Worm (Caenorhabditis elegans) whole organism, early embryonic: ENCODE data around the gene npr-3.

Source experiments
- B0310.2 ChIP-seq: sonication (generic microtip); optimal IDR thresholded peaks from 2 replicates; lab custom pipeline; 2016; ENCODE audit warnings: mild to moderate bottlenecking, missing genetic modification characterization, missing compliant biosample characterization
- F13C5.2 ChIP-seq: sonication (generic microtip); optimal IDR thresholded peaks from 2 replicates; lab custom pipeline; 2017; ENCODE audit warnings: mild to moderate bottlenecking, missing genetic modification characterization, inconsistent platforms, missing compliant biosample characterization
- aly-1 ChIP-seq: sonication (generic microtip); optimal IDR thresholded peaks from 2 replicates; lab custom pipeline; 2016; ENCODE audit warnings: missing genetic modification characterization, missing compliant biosample characterization
- ama-1 ChIP-seq: fragments of 150-350 bp; optimal IDR thresholded peaks from 2 replicates; lab custom pipeline; 2014
- ceh-13 ChIP-seq: fragments of 200-800 bp; sonication (Bioruptor generic); optimal IDR thresholded peaks from 2 replicates; lab custom pipeline; 2018; ENCODE audit warnings: mild to moderate bottlenecking, missing genetic modification characterization, missing compliant biosample characterization
- ceh-36 ChIP-seq: sonication (generic microtip); optimal IDR thresholded peaks from 2 replicates; lab custom pipeline; 2016; ENCODE audit warnings: missing genetic modification characterization, inconsistent platforms, missing compliant biosample characterization
- ets-7 ChIP-seq: sonication (generic microtip); optimal IDR thresholded peaks from 2 replicates; lab custom pipeline; 2016; ENCODE audit warnings: missing genotype, missing genetic modification characterization, missing compliant biosample characterization
- flt-1 ChIP-seq: fragments of 200-800 bp; sonication (Bioruptor generic); IDR thresholded peaks from 2 replicates; pipeline ENCODE4 v1.3.6; 2022; ENCODE audit warnings: missing genetic modification characterization, missing compliant biosample characterization
- hmbx-1 ChIP-seq: sonication (generic microtip); optimal IDR thresholded peaks from 2 replicates; lab custom pipeline; 2016; ENCODE audit warnings: mild to moderate bottlenecking, missing genetic modification characterization, missing compliant biosample characterization
- hmg-4 ChIP-seq: fragments of 200-800 bp; sonication (Bioruptor generic); optimal IDR thresholded peaks from 2 replicates; lab custom pipeline; 2018; ENCODE audit warnings: mild to moderate bottlenecking, missing genetic modification characterization, missing compliant biosample characterization
- hnd-1 ChIP-seq: sonication (generic microtip); optimal IDR thresholded peaks from 2 replicates; lab custom pipeline; 2016; ENCODE audit warnings: missing genetic modification characterization, missing compliant biosample characterization
- pes-1 ChIP-seq: fragments of 200-800 bp; sonication (Bioruptor generic); IDR thresholded peaks from 2 replicates; pipeline ENCODE4 v1.3.6; 2022; ENCODE audit warnings: missing genetic modification reagents, missing genetic modification characterization, missing compliant biosample characterization
- scrt-1 ChIP-seq: fragments of 200-800 bp; sonication (Bioruptor generic); IDR thresholded peaks from 2 replicates; pipeline ENCODE4 v1.3.6; 2022; ENCODE audit warnings: missing genetic modification characterization, missing compliant biosample characterization
- sea-1 ChIP-seq: fragments of 200-800 bp; sonication (Bioruptor generic); conservative IDR thresholded peaks from 2 replicates; pipeline ENCODE4 v1.3.6; 2022; ENCODE audit warnings: missing genetic modification characterization, missing compliant biosample characterization
- tbx-11 ChIP-seq: fragments of 200-800 bp; sonication (Bioruptor generic); IDR thresholded peaks from 2 replicates; pipeline ENCODE4 v1.3.6; 2022; ENCODE audit warnings: missing genetic modification characterization, missing compliant biosample characterization
- tbx-37 ChIP-seq: fragments of 200-800 bp; sonication (Bioruptor generic); conservative IDR thresholded peaks from 2 replicates; pipeline ENCODE4 v1.3.6; 2022; ENCODE audit warnings: missing genetic modification reagents, missing genetic modification characterization, missing compliant biosample characterization
- tra-4 ChIP-seq: sonication (generic microtip); optimal IDR thresholded peaks from 2 replicates; lab custom pipeline; 2017; ENCODE audit warnings: missing genetic modification characterization, missing compliant biosample characterization

The npr-3 gene

ce11 chrIV:11504416-11504815 lies 44.6 kb downstream of the npr-3 start, which contains the start of gene twk-25:
twk-25 (plus strand) TSS chrIV:11504716.
- no peak for TF ChIP-seq ets-7
- no peak for TF ChIP-seq ama-1
- no peak for TF ChIP-seq B0310.2 (tag; lab: Kevin White, UChicago)
- TF ChIP-seq hmbx-1: no peak
- no peak for TF ChIP-seq aly-1 (tag; lab: Kevin White, UChicago)
- no peak for TF ChIP-seq ceh-13 (GFP tag; lab: Kevin White, UChicago)
- no peak for TF ChIP-seq F13C5.2 (tag; lab: Kevin White, UChicago)
- no peak for TF ChIP-seq tbx-37 (GFP tag; lab: Robert Waterston, UW)
- no peak for TF ChIP-seq pes-1 (GFP tag; lab: Robert Waterston, UW)
- TF ChIP-seq sea-1 (GFP tag; lab: Robert Waterston, UW): no peak
- TF ChIP-seq hmg-4 (GFP tag; lab: Kevin White, UChicago): no peak
- TF ChIP-seq ceh-36 (tag; lab: Kevin White, UChicago): no peak
- no peak for TF ChIP-seq tbx-11 (GFP tag; lab: Robert Waterston, UW)
- no peak for TF ChIP-seq flt-1 (GFP tag; lab: Robert Waterston, UW)
- no peak for TF ChIP-seq tra-4
- TF ChIP-seq hnd-1 (tag; lab: Kevin White, UChicago): no peak
- TF ChIP-seq scrt-1 (GFP tag; lab: Robert Waterston, UW): no peak

DNA sequence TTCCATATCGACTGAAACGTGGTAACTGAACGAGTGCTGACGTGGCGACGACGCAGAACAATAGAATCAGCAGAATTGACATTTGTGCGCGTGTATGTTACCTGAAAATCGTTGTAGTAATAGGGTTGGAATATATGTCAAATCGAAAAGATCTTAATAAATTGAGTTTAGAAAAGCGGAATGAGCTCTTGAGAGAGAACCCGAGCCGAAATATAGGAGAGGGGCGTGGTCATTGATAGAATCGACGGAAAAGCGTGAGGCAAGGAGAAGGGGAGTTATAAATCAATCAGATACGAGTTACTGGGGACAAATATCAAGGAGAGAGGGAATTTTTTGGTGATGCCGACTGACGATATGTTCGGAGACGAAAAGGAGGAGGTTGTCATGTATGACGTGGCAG lies 50.9 kb downstream of the npr-3 start, which contains the start of gene M04B2.6:
Gene M04B2.6, minus strand, starts transcription at position 101 of the 400 bp plus-strand sequence.
- TF ChIP-seq flt-1 (GFP tag; lab: Robert Waterston, UW) (no peak), B0310.2 (tag; lab: Kevin White, UChicago) (no peak), ceh-13 (GFP tag; lab: Kevin White, UChicago) (no peak), ets-7 (no peak), pes-1 (GFP tag; lab: Robert Waterston, UW) (no peak), ama-1 (no peak), ceh-36 (tag; lab: Kevin White, UChicago) (no peak), tra-4 (no peak), scrt-1 (GFP tag; lab: Robert Waterston, UW) (no peak), tbx-37 (GFP tag; lab: Robert Waterston, UW) (no peak), tbx-11 (GFP tag; lab: Robert Waterston, UW) (no peak), sea-1 (GFP tag; lab: Robert Waterston, UW) (no peak), hmg-4 (GFP tag; lab: Kevin White, UChicago) (no peak), hnd-1 (tag; lab: Kevin White, UChicago) (no peak), aly-1 (tag; lab: Kevin White, UChicago) (no peak), hmbx-1 (no peak)
